Fruit fly (Drosophila melanogaster) whole organism, embryonic: ENCODE measurements around the gene Surf1.

Experiments
- CG13123 ChIP-seq: fragments of 200-800 bp; sonication (Bioruptor generic); optimal IDR thresholded peaks from 2 replicates; lab custom pipeline; 2016; ENCODE audit warnings: missing biosample characterization, missing genetic modification characterization
- CG14050 ChIP-seq: fragments of 200-800 bp; sonication (Bioruptor generic); IDR thresholded peaks from 3 replicates; pipeline ENCODE4 v1.3.6; 2022; ENCODE audit warnings: missing biosample characterization, missing genetic modification characterization
- CG16863 ChIP-seq: fragments of 200-800 bp; sonication (Bioruptor generic); optimal IDR thresholded peaks from 3 replicates; lab custom pipeline; 2016; ENCODE audit warnings: missing biosample characterization, missing genetic modification characterization
- CG17802 ChIP-seq: fragments of 200-800 bp; sonication (Bioruptor generic); optimal IDR thresholded peaks from 2 replicates; lab custom pipeline; 2018; ENCODE audit warnings: missing biosample characterization, mild to moderate bottlenecking, missing genetic modification characterization, moderate library complexity
- CG1832 ChIP-seq: fragments of 200-800 bp; sonication (Bioruptor generic); optimal IDR thresholded peaks from 2 replicates; lab custom pipeline; 2017; ENCODE audit warnings: missing biosample characterization, mild to moderate bottlenecking, missing genetic modification characterization, inconsistent platforms
- CG2199 ChIP-seq: fragments of 200-800 bp; sonication (Bioruptor generic); IDR thresholded peaks from 3 replicates; pipeline ENCODE4 v1.3.6; 2022; ENCODE audit warnings: missing biosample characterization, missing genetic modification characterization
- CG3163 ChIP-seq: fragments of 200-800 bp; sonication (Bioruptor generic); optimal IDR thresholded peaks from 3 replicates; lab custom pipeline; 2016; ENCODE audit warnings: missing biosample characterization, missing genetic modification characterization
- CG6175 ChIP-seq: fragments of 200-800 bp; sonication (Bioruptor generic); IDR thresholded peaks from 3 replicates; pipeline ENCODE4 v1.3.6; 2022; ENCODE audit warnings: missing biosample characterization, missing genetic modification characterization
- CG6689 ChIP-seq: fragments of 200-800 bp; sonication (Bioruptor generic); IDR thresholded peaks from 2 replicates; pipeline ENCODE4 v1.3.6; 2022; ENCODE audit warnings: missing biosample characterization, missing genetic modification characterization
- CG7928 ChIP-seq: fragments of 200-800 bp; sonication (Bioruptor generic); optimal IDR thresholded peaks from 2 replicates; lab custom pipeline; 2017; ENCODE audit warnings: missing biosample characterization, mild to moderate bottlenecking, missing genetic modification characterization
- Elba2 ChIP-seq: fragments of 200-800 bp; sonication (Bioruptor generic); optimal IDR thresholded peaks from 3 replicates; lab custom pipeline; 2016; ENCODE audit warnings: missing biosample characterization, missing genetic modification characterization
- Kr ChIP-seq: fragments of 200-800 bp; sonication (Bioruptor generic); optimal IDR thresholded peaks from 2 replicates; lab custom pipeline; 2017; ENCODE audit warnings: missing biosample characterization, mild to moderate bottlenecking, missing genetic modification characterization
- Oaz ChIP-seq: fragments of 200-800 bp; sonication (Bioruptor generic); IDR thresholded peaks from 2 replicates; pipeline ENCODE4 v1.3.6; 2022; ENCODE audit warnings: missing biosample characterization, missing genetic modification characterization
- Trl ChIP-seq, 3 experiments: fragments of >200 bp in 2 of 3; fragments of 200-800 bp in 1 of 3; sonication (Bioruptor generic) in 1 of 3; optimal IDR thresholded peaks; 2 replicates in 1 of 3; 3 replicates in 2 of 3; lab custom pipeline; 2016 to 2017; ENCODE audit warnings: missing biosample characterization in 1 of 3, missing genetic modification characterization in 1 of 3
- YL-1 ChIP-seq: fragments of 200-800 bp; sonication (Bioruptor generic); optimal IDR thresholded peaks from 3 replicates; lab custom pipeline; 2017; ENCODE audit warnings: missing biosample characterization, mild to moderate bottlenecking, missing genetic modification characterization
- abd-A ChIP-seq: fragments of 200-800 bp; sonication (Bioruptor generic); optimal IDR thresholded peaks from 3 replicates; lab custom pipeline; 2019; ENCODE audit warnings: missing biosample characterization, mild to moderate bottlenecking, missing genetic modification characterization, moderate library complexity
- amos ChIP-seq: fragments of 200-800 bp; sonication (Bioruptor generic); IDR thresholded peaks from 2 replicates; pipeline ENCODE4 v1.3.6; 2022; ENCODE audit warnings: missing biosample characterization, missing genetic modification characterization; ENCODE audit not compliant: partially characterized antibody
- ash1 ChIP-seq: fragments of 200-800 bp; sonication (Bioruptor generic); optimal IDR thresholded peaks from 2 replicates; lab custom pipeline; 2018; ENCODE audit warnings: missing biosample characterization, mild to moderate bottlenecking, missing genetic modification characterization
- bbx ChIP-seq: fragments of 200-800 bp; sonication (Bioruptor generic); IDR thresholded peaks from 2 replicates; pipeline ENCODE4 v1.3.6; 2022; ENCODE audit warnings: missing biosample characterization, missing genetic modification characterization; ENCODE audit not compliant: partially characterized antibody
- cg ChIP-seq: fragments of 200-800 bp; sonication (Bioruptor generic); optimal IDR thresholded peaks from 3 replicates; lab custom pipeline; 2019; ENCODE audit warnings: missing biosample characterization, mild to moderate bottlenecking, missing genetic modification characterization, moderate library complexity
- chinmo ChIP-seq: fragments of 200-800 bp; sonication (Bioruptor generic); IDR thresholded peaks from 4 replicates; pipeline ENCODE4 v1.3.6; 2022; ENCODE audit warnings: missing biosample characterization, missing genetic modification characterization; ENCODE audit not compliant: partially characterized antibody
- ci ChIP-seq: fragments of 200-800 bp; sonication (Bioruptor generic); IDR thresholded peaks from 3 replicates; pipeline ENCODE4 v1.3.6; 2022; ENCODE audit warnings: missing biosample characterization, missing genetic modification characterization
- dimm ChIP-seq: fragments of 200-800 bp; sonication (Bioruptor generic); IDR thresholded peaks from 2 replicates; pipeline ENCODE4 v1.3.6; 2022; ENCODE audit warnings: missing biosample characterization, missing genetic modification characterization
- ems ChIP-seq: fragments of 200-800 bp; sonication (Bioruptor generic); optimal IDR thresholded peaks from 3 replicates; lab custom pipeline; 2016; ENCODE audit warnings: missing biosample characterization, missing genetic modification characterization
- eve ChIP-seq, 2 experiments: fragments of >200 bp; optimal IDR thresholded peaks; 2 replicates each; lab custom pipeline; 2017; ENCODE audit warnings: missing biosample characterization in 2 of 2, missing genetic modification characterization in 2 of 2
- ewg ChIP-seq: fragments of 200-800 bp; sonication (Bioruptor generic); optimal IDR thresholded peaks from 3 replicates; lab custom pipeline; 2017; ENCODE audit warnings: mild to moderate bottlenecking, missing biosample characterization, missing genetic modification reagents, missing genetic modification characterization
- gce ChIP-seq: fragments of 200-800 bp; sonication (Bioruptor generic); IDR thresholded peaks from 3 replicates; pipeline ENCODE4 v1.3.6; 2022; ENCODE audit warnings: missing biosample characterization, missing genetic modification characterization
- grau ChIP-seq: fragments of 200-800 bp; optimal IDR thresholded peaks from 3 replicates; lab custom pipeline; 2019; ENCODE audit warnings: missing biosample characterization, mild to moderate bottlenecking, missing genetic modification characterization, moderate library complexity
- hkb ChIP-seq, 2 experiments: fragments of 200-800 bp in 1 of 2; fragments of >200 bp in 1 of 2; sonication (Bioruptor generic) in 1 of 2; IDR thresholded peaks in 1 of 2; optimal IDR thresholded peaks in 1 of 2; 2 replicates each; pipeline versions ENCODE4 v1.3.6 to Lab custom; 2017 to 2022; ENCODE audit warnings: missing biosample characterization in 1 of 2, missing genetic modification characterization in 1 of 2
- kah ChIP-seq: fragments of 200-800 bp; sonication (Bioruptor generic); optimal IDR thresholded peaks from 2 replicates; lab custom pipeline; 2018; ENCODE audit warnings: missing biosample characterization, mild to moderate bottlenecking, missing genetic modification characterization
- lmd ChIP-seq: fragments of 200-800 bp; sonication (Bioruptor generic); IDR thresholded peaks from 2 replicates; pipeline ENCODE4 v1.3.6; 2022; ENCODE audit warnings: missing biosample characterization, missing genetic modification characterization
- nerfin-1 ChIP-seq: fragments of 200-800 bp; sonication (Bioruptor generic); optimal IDR thresholded peaks from 3 replicates; lab custom pipeline; 2019; ENCODE audit warnings: missing biosample characterization, mild to moderate bottlenecking, missing genetic modification characterization, moderate library complexity
- onecut ChIP-seq: fragments of 200-800 bp; sonication (Bioruptor generic); IDR thresholded peaks from 2 replicates; pipeline ENCODE4 v1.3.6; 2022; ENCODE audit warnings: missing biosample characterization, missing genetic modification characterization
- rib ChIP-seq: fragments of 200-800 bp; sonication (Bioruptor generic); IDR thresholded peaks from 2 replicates; pipeline ENCODE4 v1.3.6; 2022; ENCODE audit warnings: missing biosample characterization, missing genetic modification characterization
- scrt ChIP-seq: fragments of 200-800 bp; sonication (Bioruptor generic); optimal IDR thresholded peaks from 2 replicates; lab custom pipeline; 2018; ENCODE audit warnings: missing biosample characterization, mild to moderate bottlenecking, missing genetic modification characterization, moderate library complexity
- sd ChIP-seq: fragments of 200-800 bp; sonication (Bioruptor generic); optimal IDR thresholded peaks from 3 replicates; lab custom pipeline; 2018; ENCODE audit warnings: missing biosample characterization, mild to moderate bottlenecking, missing genetic modification characterization, moderate library complexity
- sens ChIP-seq: fragments of 200-800 bp; sonication (Bioruptor generic); peaks from one replicate; lab custom pipeline; 2016; ENCODE audit warnings: missing biosample characterization, missing genetic modification characterization
- seq ChIP-seq: fragments of 200-800 bp; sonication (Bioruptor generic); IDR thresholded peaks from 2 replicates; pipeline ENCODE4 v1.3.6; 2022; ENCODE audit warnings: missing biosample characterization, missing genetic modification characterization
- sima ChIP-seq: fragments of 200-800 bp; sonication (Bioruptor generic); optimal IDR thresholded peaks from 2 replicates; lab custom pipeline; 2016; ENCODE audit warnings: missing biosample characterization, missing genetic modification characterization
- so ChIP-seq: fragments of 200-800 bp; sonication (Bioruptor generic); IDR thresholded peaks from 3 replicates; pipeline ENCODE4 v1.3.6; 2022; ENCODE audit warnings: missing biosample characterization, missing genetic modification characterization
- tll ChIP-seq, 2 experiments: fragments of 200-800 bp in 1 of 2; fragments of >200 bp in 1 of 2; sonication (Bioruptor generic) in 1 of 2; optimal IDR thresholded peaks; 2 replicates each; lab custom pipeline; 2017 to 2019; ENCODE audit warnings: missing biosample characterization in 2 of 2, missing genetic modification characterization in 2 of 2, mild to moderate bottlenecking in 1 of 2, moderate library complexity in 1 of 2
- toy ChIP-seq: fragments of 200-800 bp; sonication (Bioruptor generic); IDR thresholded peaks from 2 replicates; pipeline ENCODE4 v1.3.6; 2022; ENCODE audit warnings: missing biosample characterization, missing genetic modification characterization
- unc-4 ChIP-seq: fragments of 200-800 bp; sonication (Bioruptor generic); IDR thresholded peaks from 2 replicates; pipeline ENCODE4 v1.3.6; 2022; ENCODE audit warnings: missing biosample characterization, missing genetic modification characterization; ENCODE audit not compliant: partially characterized antibody
- vnd ChIP-seq: fragments of 200-800 bp; sonication (Bioruptor generic); IDR thresholded peaks from 3 replicates; pipeline ENCODE4 v1.3.6; 2022; ENCODE audit warnings: missing biosample characterization, missing genetic modification characterization; ENCODE audit not compliant: partially characterized antibody
- yki ChIP-seq: fragments of >200 bp; optimal IDR thresholded peaks from 3 replicates; lab custom pipeline; 2018

The Surf1 gene

dm6 chr3L:6942103-6942830, 15.9 kb upstream of the Surf1 start (continued):
- TF ChIP-seq Oaz (no peak), ash1 (no peak), sima (GFP tag; lab: Kevin White, UChicago) (no peak), Elba2 (no peak), hkb (optimal IDR thresholded peaks at IDR 0.05; lab: Kevin White, UChicago) (no peak), hkb (GFP tag; IDR thresholded peaks at IDR 0.05; lab: Robert Waterston, UW) (0 out of 2 replicates have a peak, but pooled peaks have one; percentile 14), lmd (GFP tag; lab: Robert Waterston, UW) (no peak), tll (GFP tag; optimal IDR thresholded peaks at IDR 0.05; lab: Kevin White, UChicago) (no peak), CG17802 (tag; lab: Kevin White, UChicago) (no peak), CG14050 (GFP tag; lab: Robert Waterston, UW) (no peak), CG16863 (no peak), CG13123 (GFP tag; lab: Kevin White, UChicago) (no peak), amos (peak; percentile 47; the same call in 1 of the 2 replicates)

dm6 chr3L:6942831-6943114, 15.4 kb upstream of the Surf1 start, which contains the start of gene tow:
tow (plus strand) TSS chr3L:6942856.
- TF ChIP-seq CG3163 (GFP tag; lab: Kevin White, UChicago) (peak; percentile 13), CG1832 (GFP tag; lab: Kevin White, UChicago) (no peak), vnd (GFP tag; lab: Robert Waterston, UW) (0 out of 3 replicates have a peak, but pooled peaks have one; percentile 7), CG6175 (GFP tag; lab: Robert Waterston, UW) (0 out of 3 replicates have a peak, but pooled peaks have one; percentile 21), CG2199 (GFP tag; lab: Robert Waterston, UW) (no peak), nerfin-1 (peak; percentile 95), ci (peak; percentile 41; the same call in 1 of the 3 replicates), sd (tag; lab: Kevin White, UChicago) (peak; percentile 76), rib (GFP tag; lab: Robert Waterston, UW) (peak; percentile 40; the same call in 1 of the 2 replicates), chinmo (GFP tag; lab: Robert Waterston, UW) (peak; percentile 69; the same call in 1 of the 4 replicates), ems (GFP tag; lab: Kevin White, UChicago) (no peak), Trl (optimal IDR thresholded peaks at IDR 0.05; lab: Kevin White, UChicago) (peak in 1 of 2 experiments; percentile 17), Trl (GFP tag; optimal IDR thresholded peaks at IDR 0.05; lab: Kevin White, UChicago) (no peak), toy (GFP tag; lab: Robert Waterston, UW) (no peak), ewg (GFP tag; lab: Kevin White, UChicago) (peak; percentile 11), sens (GFP tag; lab: Kevin White, UChicago) (peak; percentile 37), CG6689 (GFP tag; lab: Robert Waterston, UW) (0 out of 2 replicates have a peak, but pooled peaks have one; percentile 20)

- TF ChIP-seq seq (peak; percentile 43; the same call in 1 of the 2 replicates), kah (GFP tag; lab: Kevin White, UChicago) (peak; percentile 8), cg (GFP tag; lab: Kevin White, UChicago) (peak; percentile 64), scrt (GFP tag; lab: Kevin White, UChicago) (peak; percentile 15), grau (tag; lab: Kevin White, UChicago) (no peak), dimm (GFP tag; lab: Robert Waterston, UW) (no peak), onecut (GFP tag; lab: Robert Waterston, UW) (peak; percentile 95), yki (lab: Kevin White, UChicago) (peak; percentile 28), so (GFP tag; lab: Robert Waterston, UW) (peak; percentile 14; the same call in 1 of the 3 replicates), eve (GFP tag; optimal IDR thresholded peaks at IDR 0.05; lab: Kevin White, UChicago) (peak in 1 of 2 experiments; percentile 4), sens (GFP tag; lab: Kevin White, UChicago) (peak; percentile 58), YL-1 (GFP tag; lab: Kevin White, UChicago) (peak; percentile 20), unc-4 (GFP tag; lab: Robert Waterston, UW) (0 out of 2 replicates have a peak, but pooled peaks have one; percentile 24), abd-A (tag; lab: Kevin White, UChicago) (peak; percentile 36), bbx (GFP tag; lab: Robert Waterston, UW) (no peak), gce (GFP tag; lab: Robert Waterston, UW) (no peak), ewg (GFP tag; lab: Kevin White, UChicago) (peak; percentile 47), CG7928 (GFP tag; lab: Kevin White, UChicago) (peak; percentile 70), Kr (peak; percentile 4)
These were observed 14.8 kb upstream of the Surf1 start for dm6 chr3L:6943204-6943947.
